Fruit fly (Drosophila melanogaster) whole organism, pupa: ENCODE data around the gene Apt1.

Experiments used
- CG10348 ChIP-seq: fragments of 200-800 bp; sonication (Bioruptor generic); IDR thresholded peaks from 2 replicates; pipeline ENCODE4 v1.3.6; 2022; ENCODE audit warnings: missing biosample characterization, missing genetic modification characterization
- CG12605 ChIP-seq: fragments of 200-800 bp; sonication (Bioruptor generic); IDR thresholded peaks from 2 replicates; pipeline ENCODE4 v1.3.6; 2022; ENCODE audit warnings: missing biosample characterization, missing genetic modification characterization
- CG13204 ChIP-seq: fragments of 200-800 bp; sonication (Bioruptor generic); optimal IDR thresholded peaks from 2 replicates; lab custom pipeline; 2018; ENCODE audit warnings: missing biosample characterization, mild to moderate bottlenecking, missing genetic modification characterization, moderate library complexity
- CG14655 ChIP-seq: fragments of 200-800 bp; sonication (Bioruptor generic); optimal IDR thresholded peaks from 3 replicates; lab custom pipeline; 2017; ENCODE audit warnings: mild to moderate bottlenecking, missing biosample characterization, missing genetic modification reagents, missing genetic modification characterization
- CG15710 ChIP-seq: fragments of 200-800 bp; sonication (Bioruptor generic); optimal IDR thresholded peaks from 2 replicates; lab custom pipeline; 2018; ENCODE audit warnings: missing biosample characterization, mild to moderate bottlenecking, missing genetic modification characterization, moderate library complexity
- CG17806 ChIP-seq: fragments of 200-800 bp; sonication (Bioruptor generic); optimal IDR thresholded peaks from 2 replicates; lab custom pipeline; 2018; ENCODE audit warnings: missing biosample characterization, mild to moderate bottlenecking, missing genetic modification characterization, moderate library complexity
- CG32121 ChIP-seq: fragments of 200-800 bp; sonication (Bioruptor generic); IDR thresholded peaks from 2 replicates; pipeline ENCODE4 v1.3.6; 2022; ENCODE audit warnings: missing biosample characterization, missing genetic modification characterization
- CG34367 ChIP-seq: fragments of 200-800 bp; sonication (Bioruptor generic); optimal IDR thresholded peaks from 2 replicates; lab custom pipeline; 2018; ENCODE audit warnings: missing biosample characterization, mild to moderate bottlenecking, missing genetic modification characterization
- CG4496 ChIP-seq: fragments of 200-800 bp; sonication (Bioruptor generic); IDR thresholded peaks from 3 replicates; pipeline ENCODE4 v1.3.6; 2022; ENCODE audit warnings: missing biosample characterization, missing genetic modification characterization
- CG8301 ChIP-seq: fragments of 200-800 bp; sonication (Bioruptor generic); optimal IDR thresholded peaks from 2 replicates; lab custom pipeline; 2018; ENCODE audit warnings: missing biosample characterization, mild to moderate bottlenecking, missing genetic modification characterization
- CG9948 ChIP-seq: fragments of 200-800 bp; sonication (Bioruptor generic); optimal IDR thresholded peaks from 2 replicates; lab custom pipeline; 2018; ENCODE audit warnings: missing biosample characterization, mild to moderate bottlenecking, missing genetic modification characterization, moderate library complexity
- D1 ChIP-seq: fragments of 200-800 bp; sonication (Bioruptor generic); optimal IDR thresholded peaks from 2 replicates; lab custom pipeline; 2018; ENCODE audit warnings: missing biosample characterization, mild to moderate bottlenecking, missing genetic modification characterization, moderate library complexity
- EcR ChIP-seq: fragments of 200-800 bp; sonication (Bioruptor generic); optimal IDR thresholded peaks from 3 replicates; lab custom pipeline; 2019; ENCODE audit warnings: missing biosample characterization, missing genetic modification characterization, mild to moderate bottlenecking, moderate library complexity, missing genetic modification reagents
- Ets98B ChIP-seq: fragments of 200-800 bp; sonication (Bioruptor generic); IDR thresholded peaks from 2 replicates; pipeline ENCODE4 v1.3.6; 2022; ENCODE audit warnings: missing biosample characterization, missing genetic modification characterization
- Pif1A ChIP-seq: fragments of 200-800 bp; sonication (Bioruptor generic); optimal IDR thresholded peaks from 3 replicates; lab custom pipeline; 2016; ENCODE audit warnings: missing biosample characterization, missing genetic modification characterization
- Pif1B ChIP-seq: fragments of 200-800 bp; sonication (Bioruptor generic); optimal IDR thresholded peaks from 3 replicates; lab custom pipeline; 2016; ENCODE audit warnings: missing biosample characterization, missing genetic modification characterization
- Snoo ChIP-seq: fragments of 200-800 bp; sonication (Bioruptor generic); optimal IDR thresholded peaks from 3 replicates; lab custom pipeline; 2017; ENCODE audit warnings: missing biosample characterization, mild to moderate bottlenecking, missing genetic modification characterization, inconsistent platforms
- fd96Ca ChIP-seq: fragments of 200-800 bp; sonication (Bioruptor generic); IDR thresholded peaks from 3 replicates; pipeline ENCODE4 v1.3.6; 2022; ENCODE audit warnings: missing biosample characterization, missing genetic modification characterization
- gl ChIP-seq: fragments of 200-800 bp; sonication (Bioruptor generic); optimal IDR thresholded peaks from 2 replicates; lab custom pipeline; 2018; ENCODE audit warnings: missing biosample characterization, mild to moderate bottlenecking, missing genetic modification characterization
- rn ChIP-seq: fragments of 200-800 bp; sonication (Bioruptor generic); IDR thresholded peaks from 2 replicates; pipeline ENCODE4 v1.3.6; 2022; ENCODE audit warnings: missing biosample characterization, missing genetic modification characterization

Apt1 gene

DNA sequence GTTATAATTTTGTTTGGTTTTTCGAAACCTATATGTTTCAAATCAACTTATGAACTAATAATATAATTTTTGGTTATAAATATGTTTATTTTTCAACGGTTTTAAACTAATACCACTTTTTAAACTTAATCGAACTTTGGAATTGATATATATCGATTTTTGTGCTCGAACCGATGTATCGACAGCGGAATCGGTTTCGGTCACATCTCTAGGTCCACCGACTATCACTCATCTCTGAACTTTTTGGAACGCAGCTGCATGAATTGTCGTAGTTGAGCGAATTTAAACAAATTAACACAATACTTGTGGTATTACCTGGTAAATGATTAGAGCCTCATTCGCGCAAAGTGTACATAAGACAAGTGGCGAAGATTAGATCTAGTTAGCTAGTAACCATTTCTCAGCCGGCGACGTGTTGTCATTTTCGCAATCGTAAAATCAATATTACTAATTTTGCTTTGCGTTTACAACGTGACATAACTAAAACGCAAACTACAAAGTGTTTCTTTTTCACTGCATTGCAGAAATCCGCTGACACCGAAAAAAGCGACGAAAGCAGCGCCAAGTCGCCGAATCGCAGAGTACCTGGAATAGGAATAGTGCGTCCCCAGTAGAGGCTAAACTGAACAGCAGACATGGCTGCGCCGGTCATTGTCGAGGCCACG lies at the start of gene Apt1:
Gene Apt1, plus strand, starts transcription at position 219 of the 665 bp plus-strand sequence.
- TF ChIP-seq fd96Ca (GFP tag; lab: Robert Waterston, UW) = no peak
- TF ChIP-seq CG4496 (GFP tag; lab: Robert Waterston, UW) = peak; percentile 52; the same call in 2 of the 3 replicates

DNA sequence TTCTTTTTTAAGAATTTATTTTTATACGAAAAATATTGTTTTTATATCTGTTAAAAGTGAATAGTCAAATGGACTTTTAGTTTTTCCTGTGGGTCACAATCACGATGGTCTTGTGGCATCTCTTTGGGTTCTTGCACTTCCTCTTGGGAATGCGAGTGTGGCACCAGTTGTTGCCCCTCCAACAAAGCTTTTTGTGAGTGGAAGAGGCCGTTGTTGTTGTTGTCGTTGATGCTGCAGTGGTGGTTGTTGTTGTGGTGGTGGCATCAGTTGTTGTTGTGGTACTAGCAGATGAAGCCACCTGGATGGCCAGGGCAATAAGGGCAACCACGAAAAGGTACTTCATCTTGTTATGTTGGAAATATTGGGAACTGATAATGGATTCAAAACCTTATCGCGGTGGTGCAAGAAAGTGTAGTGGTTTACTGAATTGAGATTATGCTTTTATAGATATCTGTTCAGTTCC lies 49.6 kb upstream of the Apt1 start, which contains the start of gene CG33270:
Gene CG33270, minus strand, starts transcription at position 413 of the 463 bp plus-strand sequence.
- TF ChIP-seq D1 (tag; lab: Kevin White, UChicago) = no peak

DNA sequence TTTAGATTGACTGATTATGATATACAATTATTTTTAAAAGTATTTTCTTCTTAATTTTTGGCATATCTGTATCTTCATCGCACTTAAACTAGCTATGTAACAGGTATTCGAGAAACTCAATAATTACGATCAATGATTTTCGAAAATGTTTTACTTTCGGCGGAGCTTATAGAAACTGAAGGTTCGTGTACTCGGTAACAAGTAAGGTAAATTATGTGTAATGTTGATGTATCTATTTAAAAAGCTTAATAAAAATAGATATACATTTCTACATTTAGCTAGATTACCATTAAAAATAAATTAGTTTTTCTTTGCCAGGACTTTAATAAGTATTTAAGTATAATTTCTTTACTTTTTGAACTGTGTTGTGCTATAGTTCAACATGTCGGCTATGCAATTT lies 49.0 kb upstream of the Apt1 start:
- TF ChIP-seq CG14655 (GFP tag; lab: Kevin White, UChicago) = no peak
- TF ChIP-seq CG8301 (tag; lab: Kevin White, UChicago) = no peak
- TF ChIP-seq D1 (tag; lab: Kevin White, UChicago) = peak; percentile 70
- no peak for TF ChIP-seq EcR (GFP tag; lab: Kevin White, UChicago)

DNA sequence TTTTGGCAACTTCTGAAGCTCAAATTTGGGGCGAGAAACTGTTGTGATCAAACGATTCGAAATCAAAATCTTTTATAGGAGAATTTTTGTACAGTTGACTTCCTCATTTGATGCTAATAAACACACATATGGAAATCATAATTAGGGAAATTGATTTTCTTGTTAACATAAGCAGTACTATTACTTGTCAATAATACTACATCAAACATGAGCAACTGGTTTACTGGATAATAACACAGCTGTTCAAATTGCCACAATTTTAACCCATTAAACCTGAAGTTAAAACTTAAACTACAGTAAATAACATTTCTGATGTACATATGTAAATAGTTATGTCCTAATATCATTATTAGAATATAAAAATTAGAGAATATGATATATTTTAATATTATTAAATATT lies 47.9 kb upstream of the Apt1 start, which contains the start of gene CG43390:
Gene CG43390, minus strand, starts transcription at position 32 of the 400 bp plus-strand sequence.
- TF ChIP-seq EcR (GFP tag; lab: Kevin White, UChicago) = no peak
- no peak for TF ChIP-seq gl (tag; lab: Kevin White, UChicago)

DNA sequence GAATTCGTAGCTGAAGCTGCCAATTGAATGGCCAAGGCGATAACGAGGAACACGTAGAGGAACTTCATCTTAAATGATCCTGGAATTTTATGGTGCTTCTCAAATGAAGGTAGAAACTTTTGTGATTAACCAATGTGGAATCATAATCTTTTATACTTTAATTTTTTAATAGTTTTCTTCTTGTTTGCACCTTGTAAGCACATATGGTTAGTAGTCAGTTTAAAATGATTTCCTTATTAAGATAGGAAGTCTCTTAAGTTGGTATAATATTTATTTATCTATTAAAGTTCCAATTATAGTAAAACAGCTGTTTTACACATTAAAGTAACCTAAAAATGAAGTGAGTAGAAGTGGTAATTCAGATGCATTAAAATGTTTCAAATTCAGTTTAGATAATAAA lies 46.9 kb upstream of the Apt1 start, which contains the start of gene CG43391:
Gene CG43391, minus strand, starts transcription at position 101 of the 400 bp plus-strand sequence.
- TF ChIP-seq gl (tag; lab: Kevin White, UChicago) (no peak), CG13204 (GFP tag; lab: Kevin White, UChicago) (no peak), CG34367 (tag; lab: Kevin White, UChicago) (no peak), CG17806 (no peak), Snoo (tag; lab: Kevin White, UChicago) (no peak), D1 (tag; lab: Kevin White, UChicago) (no peak), Pif1B (GFP tag; lab: Kevin White, UChicago) (no peak), CG32121 (GFP tag; lab: Robert Waterston, UW) (no peak), rn (GFP tag; lab: Robert Waterston, UW) (no peak), CG8301 (tag; lab: Kevin White, UChicago) (no peak), CG4496 (GFP tag; lab: Robert Waterston, UW) (no peak), CG10348 (GFP tag; lab: Robert Waterston, UW) (no peak), fd96Ca (GFP tag; lab: Robert Waterston, UW) (no peak), CG15710 (no peak), Ets98B (no peak), Pif1A (GFP tag; lab: Kevin White, UChicago) (no peak), EcR (GFP tag; lab: Kevin White, UChicago) (no peak), CG9948 (tag; lab: Kevin White, UChicago) (no peak), CG12605 (GFP tag; lab: Robert Waterston, UW) (no peak)
- TF ChIP-seq, all 21 proteins: peak for 0

DNA sequence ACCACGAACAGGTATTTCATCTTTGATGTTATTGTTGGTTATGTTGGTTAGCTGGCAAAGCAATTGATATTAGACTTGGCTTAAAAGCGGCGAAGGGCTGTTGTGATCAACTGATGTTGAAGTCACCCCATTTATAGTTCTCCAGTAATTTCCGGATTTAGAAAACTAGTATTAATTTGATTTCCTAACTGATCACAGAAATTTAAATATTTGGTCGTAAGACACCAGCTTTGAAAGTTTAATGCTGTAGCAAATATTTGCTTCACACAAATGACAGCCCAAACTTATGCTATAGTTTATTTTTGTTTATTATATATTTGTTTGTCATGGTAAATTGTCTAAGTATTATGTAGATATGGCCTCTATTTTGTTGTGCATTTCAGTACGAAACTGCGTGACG lies 45.7 kb upstream of the Apt1 start, which contains the start of gene CG33269:
Gene CG33269, minus strand, starts transcription at position 101 of the 400 bp plus-strand sequence.
- TF ChIP-seq CG10348 (GFP tag; lab: Robert Waterston, UW) = no peak
- no peak for TF ChIP-seq CG14655 (GFP tag; lab: Kevin White, UChicago)
- no peak for TF ChIP-seq Pif1B (GFP tag; lab: Kevin White, UChicago)
- no peak for TF ChIP-seq rn (GFP tag; lab: Robert Waterston, UW)
- TF ChIP-seq CG17806 = no peak
- TF ChIP-seq Snoo (tag; lab: Kevin White, UChicago) = no peak
- TF ChIP-seq CG32121 (GFP tag; lab: Robert Waterston, UW) = no peak
- no peak for TF ChIP-seq CG8301 (tag; lab: Kevin White, UChicago)
- TF ChIP-seq EcR (GFP tag; lab: Kevin White, UChicago) = no peak
- no peak for TF ChIP-seq Ets98B
- TF ChIP-seq CG12605 (GFP tag; lab: Robert Waterston, UW) = no peak
- TF ChIP-seq D1 (tag; lab: Kevin White, UChicago) = no peak

DNA sequence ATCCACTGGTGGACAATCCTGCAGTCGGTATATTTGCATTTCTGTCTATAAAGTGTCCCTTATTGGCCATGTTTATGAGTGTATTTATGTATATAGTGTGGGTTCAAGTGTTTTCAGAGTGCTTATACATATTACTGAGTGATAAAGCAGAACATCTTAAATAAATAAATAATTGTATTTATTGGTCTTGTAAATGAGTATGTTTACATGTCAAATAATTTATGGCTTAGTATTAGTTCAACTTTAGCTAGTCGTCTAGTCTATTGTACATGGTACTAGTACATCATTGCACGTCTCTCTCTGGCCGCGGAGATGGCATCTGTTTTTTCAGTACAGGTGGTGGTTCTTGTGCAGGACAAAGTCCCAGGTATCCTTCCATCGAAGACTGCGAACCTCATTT lies 43.9 kb upstream of the Apt1 start, which contains the start of gene CG32086:
Gene CG32086, minus strand, starts transcription at position 101 of the 400 bp plus-strand sequence.
- TF ChIP-seq fd96Ca (GFP tag; lab: Robert Waterston, UW) = no peak
- no peak for TF ChIP-seq EcR (GFP tag; lab: Kevin White, UChicago)
- TF ChIP-seq CG34367 (tag; lab: Kevin White, UChicago) = no peak
- no peak for TF ChIP-seq CG8301 (tag; lab: Kevin White, UChicago)
- no peak for TF ChIP-seq gl (tag; lab: Kevin White, UChicago)
- TF ChIP-seq Snoo (tag; lab: Kevin White, UChicago) = no peak
- no peak for TF ChIP-seq D1 (tag; lab: Kevin White, UChicago)
- TF ChIP-seq CG15710 = no peak
- no peak for TF ChIP-seq CG10348 (GFP tag; lab: Robert Waterston, UW)
